Worm (Caenorhabditis elegans) whole organism, mixed stage, embryonic: ENCODE measurements around the gene eat-17.

ENCODE experiments used
- elt-3 ChIP-seq: fragments of 150-350 bp; optimal IDR thresholded peaks from 2 replicates; lab custom pipeline; 2014; ENCODE audit warnings: missing biosample characterization, missing genetic modification characterization
- lin-13 ChIP-seq: fragments of 150-350 bp; optimal IDR thresholded peaks from 2 replicates; lab custom pipeline; 2014; ENCODE audit warnings: missing biosample characterization, missing genetic modification characterization
- lsy-2 ChIP-seq: fragments of 150-350 bp; optimal IDR thresholded peaks from 2 replicates; lab custom pipeline; 2014; ENCODE audit warnings: missing biosample characterization, missing genetic modification characterization
- mls-2 ChIP-seq: sonication (generic microtip); optimal IDR thresholded peaks from 2 replicates; lab custom pipeline; 2016; ENCODE audit warnings: mild to moderate bottlenecking, missing genetic modification characterization, moderate library complexity, missing compliant biosample characterization
- nhr-12 ChIP-seq: fragments of 150-350 bp; optimal IDR thresholded peaks from 2 replicates; lab custom pipeline; 2014; ENCODE audit warnings: missing biosample characterization, missing genetic modification characterization
- nhr-237 ChIP-seq: fragments of 150-350 bp; optimal IDR thresholded peaks from 2 replicates; lab custom pipeline; 2014; ENCODE audit warnings: missing biosample characterization, missing genetic modification characterization
- nhr-28 ChIP-seq: fragments of 150-350 bp; optimal IDR thresholded peaks from 2 replicates; lab custom pipeline; 2014; ENCODE audit warnings: missing biosample characterization, missing genetic modification characterization
- nhr-76 ChIP-seq: sonication (generic microtip); optimal IDR thresholded peaks from 2 replicates; lab custom pipeline; 2017; ENCODE audit warnings: missing biosample characterization, missing genetic modification characterization
- pha-4 ChIP-seq: fragments of 150-350 bp; optimal IDR thresholded peaks from 2 replicates; lab custom pipeline; 2018; ENCODE audit warnings: missing biosample characterization, missing genetic modification reagents, missing genetic modification characterization
- snpc-4 ChIP-seq: fragments of 150-350 bp; optimal IDR thresholded peaks from 2 replicates; lab custom pipeline; 2014; ENCODE audit warnings: missing biosample characterization, missing genetic modification characterization
- tbx-8 ChIP-seq: fragments of 200-800 bp; sonication (Bioruptor generic); optimal IDR thresholded peaks from 2 replicates; lab custom pipeline; 2018; ENCODE audit warnings: mild to moderate bottlenecking, missing genetic modification characterization, moderate library complexity, missing compliant biosample characterization
- unc-39 ChIP-seq: fragments of 150-350 bp; optimal IDR thresholded peaks from 2 replicates; lab custom pipeline; 2014; ENCODE audit warnings: missing biosample characterization, missing genetic modification characterization
- unc-62 ChIP-seq: fragments of 150-350 bp; optimal IDR thresholded peaks from 2 replicates; lab custom pipeline; 2014; ENCODE audit warnings: missing biosample characterization, missing genetic modification reagents, missing genetic modification characterization
- ztf-11 ChIP-seq: fragments of 150-350 bp; optimal IDR thresholded peaks from 2 replicates; lab custom pipeline; 2014; ENCODE audit warnings: missing biosample characterization, missing genetic modification characterization

DNA sequence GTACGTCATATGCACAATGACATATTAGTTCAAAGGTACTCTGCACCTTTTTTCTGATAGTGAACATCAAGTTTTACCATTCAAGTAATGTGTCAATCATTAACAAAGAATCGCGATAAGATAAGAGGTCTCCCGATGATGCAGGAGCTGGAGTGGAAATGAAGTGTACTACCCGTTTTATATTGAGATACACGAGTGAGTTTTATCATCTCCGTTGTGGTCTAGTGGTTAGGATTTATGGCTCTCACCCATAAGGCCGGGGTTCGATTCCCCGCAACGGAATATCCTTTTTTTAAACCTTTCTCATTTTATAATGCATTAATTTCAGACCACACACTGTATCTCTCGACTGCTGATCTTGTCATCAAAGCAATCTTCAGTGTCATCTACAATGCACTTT is 38.7 kb downstream of the eat-17 start:
- TF ChIP-seq unc-62 (GFP tag; lab: Kevin White, UChicago) (no peak), nhr-237 (tag; lab: Kevin White, UChicago) (no peak), elt-3 (no peak), nhr-12 (tag; lab: Kevin White, UChicago) (no peak), lsy-2 (tag; lab: Kevin White, UChicago) (no peak), mls-2 (tag; lab: Kevin White, UChicago) (no peak), nhr-76 (tag; lab: Kevin White, UChicago) (no peak), nhr-28 (tag; lab: Kevin White, UChicago) (no peak), tbx-8 (GFP tag; lab: Kevin White, UChicago) (no peak), ztf-11 (tag; lab: Kevin White, UChicago) (no peak), pha-4 (tag; lab: Kevin White, UChicago) (no peak), unc-39 (tag; lab: Kevin White, UChicago) (no peak), snpc-4 (tag; lab: Kevin White, UChicago) (no peak), lin-13 (tag; lab: Kevin White, UChicago) (no peak)
